Fruit fly (Drosophila melanogaster): ENCODE measurements around the gene HINT1.

DNA sequence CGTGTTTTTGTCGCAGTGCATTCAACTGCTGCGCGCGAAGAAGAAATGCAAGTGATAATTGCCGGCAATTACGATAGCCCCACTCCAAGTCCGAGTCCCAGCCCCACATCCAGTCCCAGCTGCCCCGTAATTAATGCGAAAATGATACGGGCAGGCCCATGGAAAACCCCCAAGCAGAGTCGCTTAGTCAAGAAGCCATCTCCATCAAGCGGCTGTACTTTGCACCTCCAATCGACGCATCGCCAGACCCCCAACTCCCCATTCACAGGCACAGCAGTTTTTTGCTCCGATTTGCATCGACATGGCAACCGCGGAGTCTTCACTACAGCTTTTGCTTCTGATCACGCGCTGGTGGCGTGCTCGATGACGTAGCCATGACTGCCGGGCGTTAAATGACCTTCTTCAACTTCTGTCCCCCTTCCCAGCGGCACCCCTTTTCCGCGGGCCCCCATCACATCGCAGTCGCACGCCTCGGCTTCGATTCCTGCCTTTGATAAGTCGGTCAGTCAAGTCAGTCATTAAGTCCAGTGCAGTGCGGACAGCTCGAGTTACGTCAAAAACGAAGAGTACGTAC lies 36.3 kb downstream of the HINT1 start:
- peak; percentile 91 for TF ChIP-seq CG13204 (GFP tag; optimal IDR thresholded peaks at IDR 0.05)
- peak; percentile 44; the same call in 1 of the 2 replicates for TF ChIP-seq Ets98B (GFP tag; IDR thresholded peaks at IDR 0.05)
- no peak for TF ChIP-seq CG32121 (GFP tag; IDR thresholded peaks at IDR 0.05)
- TF ChIP-seq CG8301 (tag; optimal IDR thresholded peaks at IDR 0.05), result peak; percentile 17
- peak; percentile 21 for TF ChIP-seq Pif1A (GFP tag; optimal IDR thresholded peaks at IDR 0.05)
- TF ChIP-seq EcR (GFP tag; optimal IDR thresholded peaks at IDR 0.05), result peak; percentile 95
- TF ChIP-seq D1 (tag; optimal IDR thresholded peaks at IDR 0.05), result no peak
- TF ChIP-seq CG9948 (tag; optimal IDR thresholded peaks at IDR 0.05), result no peak
- peak; percentile 88 for TF ChIP-seq gl (tag; optimal IDR thresholded peaks at IDR 0.05)
